Worm (Caenorhabditis elegans) whole organism, early embryonic: ENCODE results near the gene ceh-28.

Experiments
- B0310.2 ChIP-seq: sonication (generic microtip); optimal IDR thresholded peaks from 2 replicates; lab custom pipeline; 2016; ENCODE audit warnings: mild to moderate bottlenecking, missing genetic modification characterization, missing compliant biosample characterization
- F13C5.2 ChIP-seq: sonication (generic microtip); optimal IDR thresholded peaks from 2 replicates; lab custom pipeline; 2017; ENCODE audit warnings: mild to moderate bottlenecking, missing genetic modification characterization, inconsistent platforms, missing compliant biosample characterization
- aly-1 ChIP-seq: sonication (generic microtip); optimal IDR thresholded peaks from 2 replicates; lab custom pipeline; 2016; ENCODE audit warnings: missing genetic modification characterization, missing compliant biosample characterization
- ama-1 ChIP-seq: fragments of 150-350 bp; optimal IDR thresholded peaks from 2 replicates; lab custom pipeline; 2014
- ceh-13 ChIP-seq: fragments of 200-800 bp; sonication (Bioruptor generic); optimal IDR thresholded peaks from 2 replicates; lab custom pipeline; 2018; ENCODE audit warnings: mild to moderate bottlenecking, missing genetic modification characterization, missing compliant biosample characterization
- ceh-36 ChIP-seq: sonication (generic microtip); optimal IDR thresholded peaks from 2 replicates; lab custom pipeline; 2016; ENCODE audit warnings: missing genetic modification characterization, inconsistent platforms, missing compliant biosample characterization
- ets-7 ChIP-seq: sonication (generic microtip); optimal IDR thresholded peaks from 2 replicates; lab custom pipeline; 2016; ENCODE audit warnings: missing genotype, missing genetic modification characterization, missing compliant biosample characterization
- flt-1 ChIP-seq: fragments of 200-800 bp; sonication (Bioruptor generic); IDR thresholded peaks from 2 replicates; pipeline ENCODE4 v1.3.6; 2022; ENCODE audit warnings: missing genetic modification characterization, missing compliant biosample characterization
- hmbx-1 ChIP-seq: sonication (generic microtip); optimal IDR thresholded peaks from 2 replicates; lab custom pipeline; 2016; ENCODE audit warnings: mild to moderate bottlenecking, missing genetic modification characterization, missing compliant biosample characterization
- hmg-4 ChIP-seq: fragments of 200-800 bp; sonication (Bioruptor generic); optimal IDR thresholded peaks from 2 replicates; lab custom pipeline; 2018; ENCODE audit warnings: mild to moderate bottlenecking, missing genetic modification characterization, missing compliant biosample characterization
- hnd-1 ChIP-seq: sonication (generic microtip); optimal IDR thresholded peaks from 2 replicates; lab custom pipeline; 2016; ENCODE audit warnings: missing genetic modification characterization, missing compliant biosample characterization
- pes-1 ChIP-seq: fragments of 200-800 bp; sonication (Bioruptor generic); IDR thresholded peaks from 2 replicates; pipeline ENCODE4 v1.3.6; 2022; ENCODE audit warnings: missing genetic modification reagents, missing genetic modification characterization, missing compliant biosample characterization
- scrt-1 ChIP-seq: fragments of 200-800 bp; sonication (Bioruptor generic); IDR thresholded peaks from 2 replicates; pipeline ENCODE4 v1.3.6; 2022; ENCODE audit warnings: missing genetic modification characterization, missing compliant biosample characterization
- sea-1 ChIP-seq: fragments of 200-800 bp; sonication (Bioruptor generic); conservative IDR thresholded peaks from 2 replicates; pipeline ENCODE4 v1.3.6; 2022; ENCODE audit warnings: missing genetic modification characterization, missing compliant biosample characterization
- tbx-11 ChIP-seq: fragments of 200-800 bp; sonication (Bioruptor generic); IDR thresholded peaks from 2 replicates; pipeline ENCODE4 v1.3.6; 2022; ENCODE audit warnings: missing genetic modification characterization, missing compliant biosample characterization
- tbx-37 ChIP-seq: fragments of 200-800 bp; sonication (Bioruptor generic); conservative IDR thresholded peaks from 2 replicates; pipeline ENCODE4 v1.3.6; 2022; ENCODE audit warnings: missing genetic modification reagents, missing genetic modification characterization, missing compliant biosample characterization
- tra-4 ChIP-seq: sonication (generic microtip); optimal IDR thresholded peaks from 2 replicates; lab custom pipeline; 2017; ENCODE audit warnings: missing genetic modification characterization, missing compliant biosample characterization

ceh-28 gene

DNA sequence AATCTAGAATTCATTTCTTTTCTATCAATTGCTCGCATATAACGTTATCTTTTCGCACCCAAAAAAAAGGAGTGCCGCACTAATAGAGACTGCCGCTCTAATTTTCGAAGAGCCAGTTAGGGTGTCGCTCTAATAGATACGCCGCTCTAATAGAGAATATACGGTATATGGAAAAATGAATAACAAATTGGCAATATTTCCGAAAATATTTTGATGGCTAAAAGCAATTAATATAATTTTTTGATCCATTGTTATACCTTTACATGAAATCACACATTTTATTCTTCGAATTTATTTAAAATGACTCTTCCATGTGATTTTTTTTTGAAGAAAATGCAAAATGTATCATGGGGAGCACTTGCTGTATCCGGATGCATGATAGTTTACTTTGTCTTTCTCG, 3.4 kb downstream of the ceh-28 start, which contains the start of gene K03A11.4:
Gene K03A11.4, plus strand, starts transcription at position 301 of the 400 bp plus-strand sequence.
- TF ChIP-seq tra-4 (tag; lab: Kevin White, UChicago) (no peak), B0310.2 (no peak), ama-1 (lab: Kevin White, UChicago) (no peak), scrt-1 (no peak), ceh-36 (tag; lab: Kevin White, UChicago) (no peak), aly-1 (tag; lab: Kevin White, UChicago) (no peak), ets-7 (tag; lab: Kevin White, UChicago) (no peak), tbx-37 (no peak), sea-1 (GFP tag; lab: Robert Waterston, UW) (no peak), F13C5.2 (tag; lab: Kevin White, UChicago) (no peak)

DNA sequence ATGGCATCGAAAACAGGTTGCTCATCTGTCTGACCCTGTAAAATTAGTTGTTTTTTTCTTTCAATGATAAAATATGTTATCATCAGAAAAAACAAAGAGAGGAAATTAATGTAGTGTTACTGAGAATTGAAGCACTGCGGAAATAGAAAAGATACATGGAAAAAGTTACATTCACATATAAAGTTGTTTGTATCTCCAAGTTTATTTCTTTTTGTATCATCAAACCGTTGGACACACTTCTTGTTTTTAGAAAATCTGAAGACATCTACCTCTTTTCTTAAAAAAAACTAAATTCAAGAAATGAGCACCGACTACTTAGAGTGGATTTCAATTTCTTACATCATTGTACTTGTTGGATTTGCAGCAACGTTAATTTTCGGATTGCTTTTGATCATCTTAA, 7.9 kb downstream of the ceh-28 start, which contains the start of gene str-10:
Gene str-10, plus strand, starts transcription at position 301 of the 400 bp plus-strand sequence.
- TF ChIP-seq B0310.2 (no peak), aly-1 (tag; lab: Kevin White, UChicago) (no peak), ceh-36 (tag; lab: Kevin White, UChicago) (no peak), ets-7 (tag; lab: Kevin White, UChicago) (no peak), ceh-13 (GFP tag; lab: Kevin White, UChicago) (no peak), pes-1 (no peak), tbx-37 (no peak), tra-4 (tag; lab: Kevin White, UChicago) (no peak), F13C5.2 (tag; lab: Kevin White, UChicago) (no peak), sea-1 (GFP tag; lab: Robert Waterston, UW) (no peak)

DNA sequence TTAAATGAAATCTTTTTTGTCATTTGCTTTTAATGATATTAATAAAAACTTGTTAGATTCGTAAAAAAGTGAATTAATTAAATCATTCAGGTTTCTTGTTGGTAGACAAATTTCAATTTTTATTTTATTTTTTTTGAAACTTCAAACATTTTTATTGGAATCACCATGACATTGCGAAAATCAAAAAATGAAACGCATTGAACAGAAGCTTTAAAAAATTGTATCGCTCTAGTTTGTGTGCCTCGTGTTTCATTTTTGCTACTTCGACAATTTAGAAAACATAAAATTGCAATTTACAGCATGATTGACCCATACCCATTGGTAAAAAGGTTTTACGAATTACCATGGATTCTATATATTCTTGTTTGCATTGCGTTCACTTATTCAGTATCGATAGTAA, 9.8 kb downstream of the ceh-28 start, which contains the start of gene R03G8.1:
Gene R03G8.1, plus strand, starts transcription at position 301 of the 400 bp plus-strand sequence.
- no peak for TF ChIP-seq hmg-4 (GFP tag; lab: Kevin White, UChicago)
- no peak for TF ChIP-seq ama-1 (lab: Kevin White, UChicago)
- no peak for TF ChIP-seq flt-1 (GFP tag; lab: Robert Waterston, UW)
- TF ChIP-seq ets-7 (tag; lab: Kevin White, UChicago), result no peak
- no peak for TF ChIP-seq ceh-13 (GFP tag; lab: Kevin White, UChicago)
- TF ChIP-seq aly-1 (tag; lab: Kevin White, UChicago), result no peak
- no peak for TF ChIP-seq tbx-11 (GFP tag; lab: Robert Waterston, UW)
- TF ChIP-seq scrt-1, result no peak
- TF ChIP-seq F13C5.2 (tag; lab: Kevin White, UChicago), result no peak
- TF ChIP-seq tbx-37, result no peak
- TF ChIP-seq pes-1, result no peak
- TF ChIP-seq B0310.2, result no peak
- no peak for TF ChIP-seq hnd-1 (tag; lab: Kevin White, UChicago)
- no peak for TF ChIP-seq tra-4 (tag; lab: Kevin White, UChicago)
- no peak for TF ChIP-seq hmbx-1 (tag; lab: Kevin White, UChicago)
- TF ChIP-seq ceh-36 (tag; lab: Kevin White, UChicago), result no peak
- no peak for TF ChIP-seq sea-1 (GFP tag; lab: Robert Waterston, UW)

DNA sequence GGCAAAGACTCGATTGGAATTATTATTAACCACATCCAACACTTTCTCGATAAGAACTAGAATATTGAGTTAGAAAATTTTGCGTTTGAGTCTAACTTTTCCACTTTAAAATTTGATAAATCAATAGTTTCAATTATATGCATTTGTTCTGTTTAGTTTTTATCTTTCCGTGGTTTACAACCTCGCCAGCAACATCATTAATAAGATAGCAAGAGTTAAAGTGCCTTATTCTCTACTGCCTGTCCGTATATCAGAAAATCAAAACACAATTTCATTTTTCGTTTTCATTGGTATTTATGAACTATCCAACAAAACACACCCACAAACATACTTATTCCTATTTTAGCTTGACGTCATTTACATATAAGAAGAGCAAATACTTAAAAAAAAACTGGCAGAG, 14.1 kb downstream of the ceh-28 start:
- no peak for TF ChIP-seq ceh-13 (GFP tag; lab: Kevin White, UChicago)
- no peak for TF ChIP-seq hmbx-1 (tag; lab: Kevin White, UChicago)
- no peak for TF ChIP-seq ets-7 (tag; lab: Kevin White, UChicago)
- no peak for TF ChIP-seq tbx-37
- TF ChIP-seq hnd-1 (tag; lab: Kevin White, UChicago), result no peak
- no peak for TF ChIP-seq sea-1 (GFP tag; lab: Robert Waterston, UW)
- no peak for TF ChIP-seq F13C5.2 (tag; lab: Kevin White, UChicago)
- TF ChIP-seq B0310.2, result no peak
- no peak for TF ChIP-seq tra-4 (tag; lab: Kevin White, UChicago)
- TF ChIP-seq ama-1 (lab: Kevin White, UChicago), result no peak
- TF ChIP-seq hmg-4 (GFP tag; lab: Kevin White, UChicago), result no peak
- TF ChIP-seq ceh-36 (tag; lab: Kevin White, UChicago), result no peak
- no peak for TF ChIP-seq aly-1 (tag; lab: Kevin White, UChicago)
- no peak for TF ChIP-seq pes-1
- TF ChIP-seq flt-1 (GFP tag; lab: Robert Waterston, UW), result no peak
- TF ChIP-seq tbx-11 (GFP tag; lab: Robert Waterston, UW), result no peak
- TF ChIP-seq scrt-1, result no peak

DNA sequence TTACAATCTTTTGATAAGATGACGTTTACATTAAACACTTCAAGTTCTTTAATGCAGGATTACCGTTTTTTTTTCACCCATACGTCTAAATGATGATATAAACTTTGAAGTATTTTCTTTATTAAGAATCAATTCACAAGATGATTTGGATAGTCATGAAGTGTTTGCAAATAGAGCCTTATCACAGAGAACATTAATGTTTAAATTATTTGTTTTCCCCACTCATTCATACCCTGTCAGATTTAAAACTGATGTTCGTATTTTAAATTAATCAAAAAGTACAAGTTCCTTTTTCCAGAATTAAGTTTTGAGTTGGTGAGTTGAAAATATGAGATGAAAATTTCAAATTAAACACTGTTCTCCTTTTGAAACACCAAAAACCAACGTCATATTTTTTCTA, 16.2 kb downstream of the ceh-28 start, which contains the start of gene R03G8.3:
Gene R03G8.3, plus strand, starts transcription at position 301 of the 400 bp plus-strand sequence.
- TF ChIP-seq F13C5.2 (tag; lab: Kevin White, UChicago) (no peak), tbx-37 (no peak), aly-1 (tag; lab: Kevin White, UChicago) (no peak), hmbx-1 (tag; lab: Kevin White, UChicago) (no peak), flt-1 (GFP tag; lab: Robert Waterston, UW) (no peak), hnd-1 (tag; lab: Kevin White, UChicago) (no peak), hmg-4 (GFP tag; lab: Kevin White, UChicago) (no peak), ama-1 (lab: Kevin White, UChicago) (no peak), ceh-36 (tag; lab: Kevin White, UChicago) (no peak), tra-4 (tag; lab: Kevin White, UChicago) (no peak), B0310.2 (no peak), tbx-11 (GFP tag; lab: Robert Waterston, UW) (no peak), ceh-13 (GFP tag; lab: Kevin White, UChicago) (no peak), sea-1 (GFP tag; lab: Robert Waterston, UW) (no peak), pes-1 (no peak), ets-7 (tag; lab: Kevin White, UChicago) (no peak), scrt-1 (no peak)

DNA sequence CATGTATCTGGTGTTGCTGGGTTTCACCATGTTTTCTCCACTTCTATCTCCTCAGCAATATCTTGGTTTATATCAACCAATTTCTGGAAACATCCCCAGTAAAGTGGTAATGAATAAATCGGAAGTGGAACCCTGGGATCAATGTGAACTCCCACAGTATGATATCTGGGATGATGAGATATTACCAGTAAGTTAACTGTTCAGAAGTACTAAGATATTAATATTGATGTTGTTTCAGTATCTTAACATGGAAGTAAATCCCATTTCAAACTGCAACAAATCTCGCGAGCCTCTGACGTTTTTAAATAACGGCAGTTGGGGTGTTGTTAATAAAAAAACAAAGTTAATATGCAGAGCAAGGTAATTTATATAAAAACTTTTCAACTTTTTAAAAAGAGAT, 16.7 kb downstream of the ceh-28 start:
- TF ChIP-seq aly-1 (tag; lab: Kevin White, UChicago), result no peak
- no peak for TF ChIP-seq F13C5.2 (tag; lab: Kevin White, UChicago)
- no peak for TF ChIP-seq hnd-1 (tag; lab: Kevin White, UChicago)
- no peak for TF ChIP-seq tbx-37
- TF ChIP-seq scrt-1, result no peak
- TF ChIP-seq B0310.2, result no peak
- TF ChIP-seq ceh-13 (GFP tag; lab: Kevin White, UChicago), result no peak
- TF ChIP-seq hmbx-1 (tag; lab: Kevin White, UChicago), result no peak

DNA sequence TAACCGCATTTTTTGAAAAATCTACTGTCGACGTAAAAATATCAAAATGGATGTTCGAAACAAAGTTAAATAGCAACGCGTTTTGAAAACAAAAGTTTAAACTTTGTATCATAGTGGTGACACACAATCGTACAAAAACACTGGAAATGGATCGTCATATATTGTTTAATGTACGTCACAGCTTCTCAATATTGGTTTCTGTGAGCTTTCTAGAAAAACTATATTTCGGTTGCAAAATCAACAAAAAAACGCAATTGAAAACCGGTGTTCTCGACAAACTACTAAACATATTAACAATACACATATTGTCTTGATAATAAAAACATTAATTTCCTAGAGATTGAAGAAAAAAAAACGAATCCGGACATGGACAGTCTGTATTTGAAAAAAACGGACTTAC, 25.9 kb downstream of the ceh-28 start, which contains the start of gene R03G8.6:
Gene R03G8.6, minus strand, starts transcription at position 101 of the 400 bp plus-strand sequence.
- TF ChIP-seq hmg-4 (GFP tag; lab: Kevin White, UChicago), result no peak
- TF ChIP-seq sea-1 (GFP tag; lab: Robert Waterston, UW), result no peak
- TF ChIP-seq flt-1 (GFP tag; lab: Robert Waterston, UW), result no peak
- TF ChIP-seq scrt-1, result no peak
- no peak for TF ChIP-seq F13C5.2 (tag; lab: Kevin White, UChicago)
- TF ChIP-seq ama-1 (lab: Kevin White, UChicago), result no peak
- TF ChIP-seq ets-7 (tag; lab: Kevin White, UChicago), result no peak
- TF ChIP-seq aly-1 (tag; lab: Kevin White, UChicago), result no peak
- no peak for TF ChIP-seq hnd-1 (tag; lab: Kevin White, UChicago)
- no peak for TF ChIP-seq B0310.2
- TF ChIP-seq tbx-37, result no peak
- no peak for TF ChIP-seq tbx-11 (GFP tag; lab: Robert Waterston, UW)
- TF ChIP-seq ceh-36 (tag; lab: Kevin White, UChicago), result no peak
- TF ChIP-seq hmbx-1 (tag; lab: Kevin White, UChicago), result no peak
- TF ChIP-seq ceh-13 (GFP tag; lab: Kevin White, UChicago), result no peak
- TF ChIP-seq pes-1, result no peak
- no peak for TF ChIP-seq tra-4 (tag; lab: Kevin White, UChicago)
